Fruit fly (Drosophila melanogaster) whole organism, prepupa: Measurements from ENCODE around the gene CG5217.

Source experiments
- CG11294 ChIP-seq: fragments of 200-800 bp; sonication (Bioruptor generic); IDR thresholded peaks from 2 replicates; pipeline ENCODE4 v1.3.6; 2022; ENCODE audit warnings: missing biosample characterization, missing genetic modification characterization
- CG11762 ChIP-seq: fragments of 200-800 bp; sonication (Bioruptor generic); optimal IDR thresholded peaks from 3 replicates; lab custom pipeline; 2016; ENCODE audit warnings: missing biosample characterization, missing genetic modification characterization; ENCODE audit not compliant: insufficient read depth
- CG11902 ChIP-seq: fragments of 200-800 bp; sonication (Bioruptor generic); optimal IDR thresholded peaks from 3 replicates; lab custom pipeline; 2016; ENCODE audit warnings: missing biosample characterization, missing genetic modification characterization
- CG15336 ChIP-seq: fragments of 200-800 bp; sonication (Bioruptor generic); IDR thresholded peaks from 2 replicates; pipeline ENCODE4 v1.3.6; 2022; ENCODE audit warnings: missing biosample characterization, missing genetic modification characterization
- CG16779 ChIP-seq: fragments of 200-800 bp; sonication (Bioruptor generic); optimal IDR thresholded peaks from 3 replicates; lab custom pipeline; 2017; ENCODE audit warnings: missing biosample characterization, mild to moderate bottlenecking, missing genetic modification characterization
- CG3032 ChIP-seq: fragments of 200-800 bp; optimal IDR thresholded peaks from 2 replicates; lab custom pipeline; 2019; ENCODE audit warnings: missing biosample characterization, mild to moderate bottlenecking, missing genetic modification characterization, moderate library complexity
- CG32006 ChIP-seq: fragments of 200-800 bp; sonication (Bioruptor generic); optimal IDR thresholded peaks from 3 replicates; lab custom pipeline; 2017; ENCODE audit warnings: missing biosample characterization, mild to moderate bottlenecking, missing genetic modification characterization
- CG34406 ChIP-seq: fragments of 200-800 bp; sonication (Bioruptor generic); optimal IDR thresholded peaks from 3 replicates; lab custom pipeline; 2016; ENCODE audit warnings: missing biosample characterization, missing genetic modification characterization
- CG4318 ChIP-seq: fragments of 200-800 bp; sonication (Bioruptor generic); optimal IDR thresholded peaks from 3 replicates; lab custom pipeline; 2017; ENCODE audit warnings: missing biosample characterization, mild to moderate bottlenecking, missing genetic modification characterization
- CG6792 ChIP-seq: fragments of 200-800 bp; sonication (Bioruptor generic); optimal IDR thresholded peaks from 3 replicates; lab custom pipeline; 2016; ENCODE audit warnings: missing biosample characterization, missing genetic modification characterization
- CG7368 ChIP-seq: fragments of 200-800 bp; sonication (Bioruptor generic); optimal IDR thresholded peaks from 3 replicates; lab custom pipeline; 2016; ENCODE audit warnings: missing biosample characterization, missing genetic modification characterization
- CG8319 ChIP-seq: fragments of 200-800 bp; sonication (Bioruptor generic); optimal IDR thresholded peaks from 3 replicates; lab custom pipeline; 2016; ENCODE audit warnings: missing biosample characterization, missing genetic modification characterization
- Eip75B ChIP-seq: fragments of 200-800 bp; sonication (Bioruptor generic); optimal IDR thresholded peaks from 3 replicates; lab custom pipeline; 2016; ENCODE audit warnings: missing biosample characterization, missing genetic modification characterization
- Eip78C ChIP-seq: fragments of 200-800 bp; sonication (Bioruptor generic); peaks from one replicate; lab custom pipeline; 2016; ENCODE audit warnings: missing biosample characterization, missing genetic modification characterization
- Eip93F ChIP-seq: fragments of 200-800 bp; sonication (Bioruptor generic); optimal IDR thresholded peaks from 2 replicates; lab custom pipeline; 2016; ENCODE audit warnings: missing biosample characterization, mild to moderate bottlenecking, missing genetic modification characterization
- Ets21C ChIP-seq: fragments of 200-800 bp; sonication (Bioruptor generic); optimal IDR thresholded peaks from 3 replicates; lab custom pipeline; 2016; ENCODE audit warnings: missing biosample characterization, missing genetic modification characterization
- Ets96B ChIP-seq: fragments of 200-800 bp; optimal IDR thresholded peaks from 2 replicates; lab custom pipeline; 2019; ENCODE audit warnings: missing biosample characterization, mild to moderate bottlenecking, missing genetic modification characterization, moderate library complexity
- Gug ChIP-seq: fragments of 200-800 bp; sonication (Bioruptor generic); IDR thresholded peaks from 2 replicates; pipeline ENCODE4 v1.3.6; 2022; ENCODE audit warnings: missing biosample characterization, missing genetic modification characterization
- Hr38 ChIP-seq: sonication (Bioruptor generic); optimal IDR thresholded peaks from 2 replicates; lab custom pipeline; 2016; ENCODE audit warnings: missing biosample characterization, missing genetic modification characterization
- Hr4 ChIP-seq: fragments of 200-800 bp; sonication (Bioruptor generic); optimal IDR thresholded peaks from 3 replicates; lab custom pipeline; 2016; ENCODE audit warnings: missing biosample characterization, missing genetic modification characterization
- Lpt ChIP-seq: fragments of 200-800 bp; sonication (Bioruptor generic); optimal IDR thresholded peaks from 3 replicates; lab custom pipeline; 2016; ENCODE audit warnings: missing biosample characterization, missing genetic modification characterization
- Met ChIP-seq: fragments of 200-800 bp; sonication (Bioruptor generic); optimal IDR thresholded peaks from 3 replicates; lab custom pipeline; 2016; ENCODE audit warnings: missing biosample characterization, missing genetic modification characterization
- Smox ChIP-seq: fragments of 200-800 bp; sonication (Bioruptor generic); optimal IDR thresholded peaks from 3 replicates; lab custom pipeline; 2016; ENCODE audit warnings: missing biosample characterization, missing genetic modification characterization
- Sox102F ChIP-seq: fragments of 200-800 bp; sonication (Bioruptor generic); optimal IDR thresholded peaks from 2 replicates; lab custom pipeline; 2016; ENCODE audit warnings: missing biosample characterization, mild to moderate bottlenecking, missing genetic modification characterization
- achi ChIP-seq: fragments of 200-800 bp; sonication (Bioruptor generic); optimal IDR thresholded peaks from 3 replicates; lab custom pipeline; 2016; ENCODE audit warnings: missing biosample characterization, missing genetic modification characterization
- cyc ChIP-seq: fragments of 200-800 bp; sonication (Bioruptor generic); optimal IDR thresholded peaks from 3 replicates; lab custom pipeline; 2016; ENCODE audit warnings: missing biosample characterization, missing genetic modification characterization
- dac ChIP-seq: fragments of 200-800 bp; sonication (Bioruptor generic); optimal IDR thresholded peaks from 2 replicates; lab custom pipeline; 2017; ENCODE audit warnings: missing biosample characterization, mild to moderate bottlenecking, missing genetic modification characterization
- esn ChIP-seq: fragments of 200-800 bp; sonication (Bioruptor generic); optimal IDR thresholded peaks from 2 replicates; lab custom pipeline; 2016; ENCODE audit warnings: missing biosample characterization, mild to moderate bottlenecking, missing genetic modification characterization, moderate library complexity
- fd85E ChIP-seq: fragments of 200-800 bp; sonication (Bioruptor generic); optimal IDR thresholded peaks from 3 replicates; lab custom pipeline; 2016; ENCODE audit warnings: missing biosample characterization, missing genetic modification characterization
- fkh ChIP-seq: fragments of 200-800 bp; sonication (Bioruptor generic); optimal IDR thresholded peaks from 3 replicates; lab custom pipeline; 2017; ENCODE audit warnings: missing biosample characterization, mild to moderate bottlenecking, missing genetic modification characterization, moderate library complexity
- pdm3 ChIP-seq: fragments of 200-800 bp; sonication (Bioruptor generic); optimal IDR thresholded peaks from 3 replicates; lab custom pipeline; 2016; ENCODE audit warnings: missing biosample characterization, missing genetic modification characterization
- salr ChIP-seq, 2 experiments: fragments of 200-800 bp; sonication (Bioruptor generic); optimal IDR thresholded peaks; 3 replicates each; lab custom pipeline; 2016 to 2018; ENCODE audit warnings: missing biosample characterization in 2 of 2, missing genetic modification characterization in 2 of 2, mild to moderate bottlenecking in 1 of 2
- ss ChIP-seq, 2 experiments: fragments of 200-800 bp; sonication (Bioruptor generic); optimal IDR thresholded peaks; 2 replicates in 1 of 2; 3 replicates in 1 of 2; lab custom pipeline; 2017 to 2018; ENCODE audit warnings: mild to moderate bottlenecking in 2 of 2, missing biosample characterization in 2 of 2, missing genetic modification characterization in 2 of 2, moderate library complexity in 1 of 2
- topi ChIP-seq: fragments of 200-800 bp; sonication (Bioruptor generic); optimal IDR thresholded peaks from 3 replicates; lab custom pipeline; 2016; ENCODE audit warnings: missing biosample characterization, missing genetic modification characterization
- vri ChIP-seq: fragments of 200-800 bp; sonication (Bioruptor generic); optimal IDR thresholded peaks from 3 replicates; lab custom pipeline; 2016; ENCODE audit warnings: missing biosample characterization, mild to moderate bottlenecking, missing genetic modification characterization

Gene CG5217

DNA sequence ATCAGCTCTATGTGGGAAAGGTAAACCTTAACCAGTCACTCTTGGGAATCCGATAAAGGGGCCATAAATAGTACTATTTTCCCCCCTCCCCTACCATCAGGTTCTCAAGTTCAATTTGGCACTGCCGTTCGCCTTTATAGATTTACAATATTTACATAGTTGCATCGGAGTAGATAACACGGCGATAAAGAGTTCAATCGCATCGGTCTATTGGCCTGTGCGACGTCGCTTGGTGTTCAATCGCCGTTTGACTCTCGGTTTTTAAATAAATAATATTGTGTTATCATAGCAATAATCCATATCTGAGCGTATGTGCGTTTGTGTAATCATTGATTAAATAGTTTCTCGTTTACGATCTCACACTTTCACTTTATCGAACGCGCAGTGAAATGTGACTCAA is 2.1 kb upstream of the CG5217 start:
- TF ChIP-seq fkh (peak; percentile 70), Eip78C (GFP tag; lab: Kevin White, UChicago) (peak; percentile 13), pdm3 (GFP tag; lab: Kevin White, UChicago) (no peak)

DNA sequence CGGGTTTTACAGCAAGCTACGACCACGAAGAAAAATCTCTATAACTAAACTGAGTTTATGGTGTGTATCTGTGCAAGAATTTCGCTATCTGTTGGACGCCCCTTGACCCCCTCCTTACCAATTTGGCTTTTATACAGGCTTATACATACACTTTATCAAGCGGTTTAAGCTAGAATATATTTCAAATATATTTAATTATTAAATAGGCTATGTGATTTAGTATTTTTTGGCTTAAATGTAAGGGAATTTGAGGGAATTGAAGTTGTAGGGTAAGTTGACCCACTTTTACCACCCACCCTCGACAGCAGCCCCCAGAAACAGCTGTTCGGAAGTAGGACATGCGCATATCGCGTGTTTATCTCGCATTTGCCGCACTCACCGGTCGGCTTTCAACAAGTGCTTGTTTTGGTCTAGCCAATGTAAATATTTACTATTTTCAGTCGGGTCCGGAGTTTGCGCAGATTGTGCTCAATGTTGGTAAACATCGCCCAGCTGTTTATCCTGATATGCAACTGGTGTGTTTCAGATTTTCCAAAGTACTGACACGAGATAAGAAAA is 1.8 kb downstream of the CG5217 start, which contains the start of gene unc79:
Gene unc79, minus strand, starts transcription at position 51 of the 558 bp plus-strand sequence.
- TF ChIP-seq fkh (peak; percentile 68), Lpt (GFP tag; lab: Kevin White, UChicago) (no peak)

DNA sequence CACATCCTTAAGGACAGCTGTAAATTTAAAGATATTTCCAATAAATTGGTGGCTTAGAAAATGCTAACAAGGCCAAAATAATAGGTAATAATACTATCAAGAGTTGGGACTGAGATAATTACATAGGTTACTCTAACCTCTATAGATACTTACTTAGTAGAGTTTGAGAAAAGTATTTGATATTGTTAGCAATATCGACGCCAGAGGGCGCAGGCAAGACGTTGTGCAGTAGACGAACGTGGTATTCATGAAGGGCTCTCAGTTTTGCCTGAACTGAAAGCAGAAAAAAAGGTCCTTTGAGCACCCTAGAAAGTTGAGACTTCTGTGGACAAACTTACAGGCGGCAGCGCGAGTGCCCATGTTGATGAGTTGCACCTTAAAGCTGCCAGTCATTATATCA is 2.5 kb downstream of the CG5217 start:
- TF ChIP-seq Eip75B (GFP tag; lab: Kevin White, UChicago) (no peak), Lpt (GFP tag; lab: Kevin White, UChicago) (no peak), Eip93F (no peak), CG11294 (GFP tag; lab: Robert Waterston, UW) (no peak), Ets21C (no peak)
- TF ChIP-seq, all 60 proteins: peak for 0

DNA sequence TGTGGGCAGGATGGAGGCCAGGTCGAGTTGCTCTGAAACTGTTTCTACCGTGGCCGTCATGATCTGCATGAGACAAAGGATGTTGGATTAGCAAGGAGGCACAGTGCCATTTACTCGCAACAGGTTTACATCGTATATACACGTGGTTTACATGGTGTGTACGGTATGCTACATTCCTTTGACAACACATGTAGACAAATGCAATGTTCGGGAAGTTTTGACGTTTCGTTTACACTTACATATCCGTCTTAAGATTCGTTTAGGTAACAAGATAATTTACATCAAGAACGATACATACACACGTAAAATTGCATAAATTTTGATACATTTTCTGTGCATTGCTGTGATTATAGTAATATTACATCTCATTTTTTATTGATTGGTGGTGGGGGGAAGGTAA is 9.0 kb downstream of the CG5217 start:
- TF ChIP-seq ss (GFP tag; optimal IDR thresholded peaks at IDR 0.05; lab: Kevin White, UChicago) (no peak), CG15336 (no peak), Ets96B (tag; lab: Kevin White, UChicago) (no peak), Eip78C (GFP tag; lab: Kevin White, UChicago) (no peak), Eip93F (no peak), CG11902 (GFP tag; lab: Kevin White, UChicago) (no peak), Smox (GFP tag; lab: Kevin White, UChicago) (no peak), CG7368 (GFP tag; lab: Kevin White, UChicago) (no peak), CG6792 (GFP tag; lab: Kevin White, UChicago) (no peak), dac (GFP tag; lab: Kevin White, UChicago) (no peak), esn (GFP tag; lab: Kevin White, UChicago) (no peak), salr (GFP tag; optimal IDR thresholded peaks at IDR 0.05; lab: Kevin White, UChicago) (no peak), Hr4 (GFP tag; lab: Kevin White, UChicago) (no peak)
- TF ChIP-seq, all 60 proteins: peak for 0

DNA sequence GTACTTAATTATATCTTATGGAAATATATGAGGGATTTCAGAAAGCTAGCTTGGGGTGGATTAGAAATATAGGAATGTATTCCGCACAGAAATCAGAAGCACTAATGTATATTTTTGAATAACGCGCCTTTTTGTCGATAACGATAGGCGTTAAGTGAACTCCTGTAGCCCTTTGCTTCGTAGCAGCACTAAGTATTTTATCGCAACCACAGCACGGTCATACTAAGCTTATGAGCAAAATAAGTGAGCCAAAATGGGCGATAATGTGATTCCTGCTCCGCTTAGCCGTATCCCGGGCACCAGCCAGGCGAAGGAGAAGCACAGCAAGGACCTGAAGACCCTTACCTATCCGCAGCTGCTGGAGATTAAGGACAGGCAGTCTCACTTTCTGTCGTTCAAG is 18.7 kb downstream of the CG5217 start, which contains the start of the genes CG5250 and Polr2M:
Gene CG5250, minus strand, starts transcription at position 32 of the 400 bp plus-strand sequence.
Gene Polr2M, plus strand, starts transcription at position 219 of the 400 bp plus-strand sequence.
- no peak for TF ChIP-seq Sox102F (GFP tag; lab: Kevin White, UChicago)
- no peak for TF ChIP-seq CG16779 (tag; lab: Kevin White, UChicago)
- no peak for TF ChIP-seq ss (GFP tag; optimal IDR thresholded peaks at IDR 0.05; lab: Kevin White, UChicago)
- no peak for TF ChIP-seq fd85E (GFP tag; lab: Kevin White, UChicago)
- TF ChIP-seq salr (GFP tag; optimal IDR thresholded peaks at IDR 0.05; lab: Kevin White, UChicago): no peak
- TF ChIP-seq Eip75B (GFP tag; lab: Kevin White, UChicago): no peak
- no peak for TF ChIP-seq achi (GFP tag; lab: Kevin White, UChicago)
- TF ChIP-seq Hr4 (GFP tag; lab: Kevin White, UChicago): no peak
- TF ChIP-seq CG11762: no peak
- no peak for TF ChIP-seq CG8319
- TF ChIP-seq Met (GFP tag; lab: Kevin White, UChicago): no peak
- TF ChIP-seq CG4318: no peak
- no peak for TF ChIP-seq CG6792 (GFP tag; lab: Kevin White, UChicago)

DNA sequence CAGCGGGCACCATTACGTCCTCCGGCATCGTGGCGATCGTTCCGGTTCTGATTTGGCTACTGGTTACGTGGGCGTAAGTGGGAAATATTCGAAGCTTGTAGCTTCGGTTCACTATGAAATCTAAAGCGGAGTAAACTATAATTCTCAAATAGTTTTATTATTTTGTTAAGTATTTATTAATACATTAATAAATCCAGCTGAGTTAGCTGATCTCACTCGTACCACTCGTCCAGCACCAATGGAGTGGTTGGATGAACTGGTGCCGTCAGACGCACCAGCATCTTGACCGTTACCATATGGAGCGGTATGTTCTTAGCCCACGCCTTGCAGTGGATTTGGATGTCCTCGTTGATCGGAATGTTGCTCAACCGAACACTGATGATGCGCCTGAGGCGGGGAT is 19.9 kb downstream of the CG5217 start, which contains the start of gene CG11703:
Gene CG11703, minus strand, starts transcription at position 101 of the 400 bp plus-strand sequence.
- TF ChIP-seq CG34406: no peak
- no peak for TF ChIP-seq Hr38 (GFP tag; lab: Kevin White, UChicago)
- TF ChIP-seq CG32006 (GFP tag; lab: Kevin White, UChicago): no peak
- no peak for TF ChIP-seq CG3032 (tag; lab: Kevin White, UChicago)
- TF ChIP-seq CG11902 (GFP tag; lab: Kevin White, UChicago): no peak
- no peak for TF ChIP-seq Eip75B (GFP tag; lab: Kevin White, UChicago)
- TF ChIP-seq cyc (GFP tag; lab: Kevin White, UChicago): no peak
- TF ChIP-seq vri (GFP tag; lab: Kevin White, UChicago): no peak
- no peak for TF ChIP-seq CG7368 (GFP tag; lab: Kevin White, UChicago)
- no peak for TF ChIP-seq Met (GFP tag; lab: Kevin White, UChicago)
- TF ChIP-seq fkh: no peak
- TF ChIP-seq achi (GFP tag; lab: Kevin White, UChicago): no peak
- TF ChIP-seq fd85E (GFP tag; lab: Kevin White, UChicago): no peak
- TF ChIP-seq topi (GFP tag; lab: Kevin White, UChicago): no peak
- TF ChIP-seq Gug (GFP tag; lab: Robert Waterston, UW): no peak
- no peak for TF ChIP-seq esn (GFP tag; lab: Kevin White, UChicago)
